Worm (Caenorhabditis elegans) whole organism, L3 larva: Measurements from ENCODE around the gene C09H10.5.

Experiments used
- fos-1 ChIP-seq: fragments of 150-350 bp; optimal IDR thresholded peaks from 2 replicates; lab custom pipeline; 2014; ENCODE audit warnings: missing biosample characterization, missing genetic modification characterization
- lin-39 ChIP-seq: fragments of 150-350 bp; optimal IDR thresholded peaks from 2 replicates; lab custom pipeline; 2018; ENCODE audit warnings: missing biosample characterization, missing genetic modification reagents, missing genetic modification characterization
- zag-1 ChIP-seq: fragments of 150-350 bp; optimal IDR thresholded peaks from 2 replicates; lab custom pipeline; 2014; ENCODE audit warnings: missing biosample characterization, missing genetic modification characterization

- TF ChIP-seq lin-39 (tag; lab: Kevin White, UChicago) (no peak), fos-1 (tag; lab: Kevin White, UChicago) (no peak), zag-1 (tag; lab: Kevin White, UChicago) (no peak)
Measured at ce11 chrII:11050678-11051077, 52.9 kb downstream of the C09H10.5 start.
